Fruit fly (Drosophila melanogaster): ENCODE measurements around the gene Try29F.

- TF ChIP-seq CG11902 (GFP tag; optimal IDR thresholded peaks at IDR 0.05): no peak
- no peak for TF ChIP-seq Eip78C (GFP tag)
- no peak for TF ChIP-seq OdsH (GFP tag; optimal IDR thresholded peaks at IDR 0.05)
- TF ChIP-seq net (GFP tag; optimal IDR thresholded peaks at IDR 0.05): no peak
- TF ChIP-seq fkh (GFP tag; optimal IDR thresholded peaks at IDR 0.05): no peak
- TF ChIP-seq svp (GFP tag): no peak
These were observed 41.2 kb upstream of the Try29F start for dm6 chr2L:8957152-8957551.
